Worm (Caenorhabditis elegans) whole organism, L3 larva: Measurements from ENCODE around the gene tag-151.

Source experiments
- daf-12 ChIP-seq: fragments of 150-350 bp; optimal IDR thresholded peaks from 2 replicates; lab custom pipeline; 2014; ENCODE audit warnings: missing biosample characterization, missing genetic modification reagents, missing genetic modification characterization
- egl-27 ChIP-seq: sonication (generic microtip); optimal IDR thresholded peaks from 4 replicates; lab custom pipeline; 2017; ENCODE audit warnings: missing biosample characterization, missing genetic modification reagents, missing genetic modification characterization
- elt-3 ChIP-seq, 3 experiments: fragments of 150-350 bp in 1 of 3; sonication (generic microtip) in 2 of 3; optimal IDR thresholded peaks; 2 replicates in 2 of 3; 4 replicates in 1 of 3; lab custom pipeline; 2014 to 2017; ENCODE audit warnings: missing biosample characterization in 3 of 3, missing genetic modification characterization in 3 of 3
- mdl-1 ChIP-seq: fragments of 150-350 bp; optimal IDR thresholded peaks from 2 replicates; lab custom pipeline; 2014; ENCODE audit warnings: missing biosample characterization, missing genetic modification characterization
- nfya-1 ChIP-seq: sonication (generic microtip); optimal IDR thresholded peaks from 2 replicates; lab custom pipeline; 2017; ENCODE audit warnings: missing genetic modification characterization, mild to moderate bottlenecking, missing compliant biosample characterization, antibody characterized with exemption, moderate library complexity; ENCODE audit not compliant: insufficient read depth
- nhr-237 ChIP-seq: fragments of 150-350 bp; optimal IDR thresholded peaks from 2 replicates; lab custom pipeline; 2014; ENCODE audit warnings: missing biosample characterization, missing genetic modification characterization
- tbx-2 ChIP-seq: sonication (generic microtip); optimal IDR thresholded peaks from 2 replicates; lab custom pipeline; 2016; ENCODE audit warnings: mild to moderate bottlenecking, missing genetic modification characterization, missing compliant biosample characterization
- zag-1 ChIP-seq: fragments of 150-350 bp; optimal IDR thresholded peaks from 2 replicates; lab custom pipeline; 2014; ENCODE audit warnings: missing biosample characterization, missing genetic modification characterization

DNA sequence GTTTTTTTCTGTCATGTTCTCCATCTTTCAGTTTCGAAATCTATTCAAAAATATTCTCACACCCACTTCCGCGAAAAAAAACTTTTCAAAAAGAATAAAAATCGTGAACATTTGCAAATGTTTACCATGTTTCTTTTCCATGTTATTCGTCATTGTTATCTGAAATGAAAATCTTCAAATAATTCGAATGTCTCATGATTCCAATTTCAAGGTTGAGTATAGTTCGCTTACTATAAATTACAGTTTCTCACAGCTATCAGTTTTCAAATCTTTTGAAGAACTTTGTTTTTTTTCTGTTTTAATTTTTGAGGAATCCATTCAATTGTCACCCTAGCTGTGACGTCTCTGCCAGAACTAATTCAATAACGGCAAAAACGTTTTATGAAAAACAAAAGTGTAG is 49.8 kb downstream of the tag-151 start:
- TF ChIP-seq daf-12 (tag; lab: Kevin White, UChicago) (no peak), zag-1 (tag; lab: Kevin White, UChicago) (no peak), nhr-237 (tag; lab: Kevin White, UChicago) (no peak), egl-27 (tag; lab: Kevin White, UChicago) (no peak), tbx-2 (tag; lab: Kevin White, UChicago) (no peak), nfya-1 (tag; lab: Kevin White, UChicago) (no peak), mdl-1 (no peak), elt-3 (tag; optimal IDR thresholded peaks at IDR 0.05; lab: Kevin White, UChicago) (no peak)
